Fruit fly (Drosophila melanogaster): ENCODE measurements around the gene Fpgs2.

The Fpgs2 gene

DNA sequence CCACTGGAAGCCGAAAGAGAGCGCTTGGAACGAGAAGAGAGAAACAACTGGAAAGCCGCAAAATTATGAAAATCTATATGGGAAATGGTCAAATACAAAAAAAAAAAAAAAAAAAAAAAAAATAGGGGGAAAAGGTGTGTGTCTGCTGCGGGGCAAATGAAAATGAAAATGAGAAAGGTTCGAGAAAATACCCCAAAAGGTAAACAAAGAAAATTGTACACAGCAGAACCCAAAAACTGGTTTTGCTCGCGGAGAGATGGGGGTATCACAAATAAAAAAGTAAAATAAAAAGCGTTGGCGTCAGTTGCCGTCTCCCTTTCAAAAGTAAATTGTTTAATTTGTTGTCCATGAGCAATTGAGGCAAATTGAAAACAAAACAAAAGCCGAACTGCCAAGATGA lies 25.9 kb downstream of the Fpgs2 start:
- TF ChIP-seq CTCF (optimal IDR thresholded peaks at IDR 0.05): no peak
- no peak for TF ChIP-seq CG8478 (optimal IDR thresholded peaks at IDR 0.05)

DNA sequence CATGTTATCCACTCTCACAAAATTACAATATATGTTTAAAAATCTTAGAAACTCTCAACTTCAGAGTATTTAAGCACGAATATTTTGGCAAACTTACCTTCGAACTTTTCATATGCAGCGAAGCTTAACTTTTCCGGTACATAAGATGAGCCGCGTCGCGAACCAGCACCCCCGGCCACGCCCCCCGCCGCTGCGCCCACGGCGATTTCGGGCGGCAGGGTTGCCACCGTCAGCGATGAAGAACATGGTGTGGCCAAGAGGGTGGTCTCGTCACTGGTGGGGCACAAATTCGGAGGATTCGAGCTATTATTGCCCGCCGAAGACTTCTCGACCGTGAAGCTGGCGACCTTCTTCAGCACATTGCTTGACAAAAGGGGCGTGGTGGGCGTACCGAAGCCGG lies 30.1 kb downstream of the Fpgs2 start:
- TF ChIP-seq CTCF (optimal IDR thresholded peaks at IDR 0.05) (no peak), CG8478 (optimal IDR thresholded peaks at IDR 0.05) (no peak)

DNA sequence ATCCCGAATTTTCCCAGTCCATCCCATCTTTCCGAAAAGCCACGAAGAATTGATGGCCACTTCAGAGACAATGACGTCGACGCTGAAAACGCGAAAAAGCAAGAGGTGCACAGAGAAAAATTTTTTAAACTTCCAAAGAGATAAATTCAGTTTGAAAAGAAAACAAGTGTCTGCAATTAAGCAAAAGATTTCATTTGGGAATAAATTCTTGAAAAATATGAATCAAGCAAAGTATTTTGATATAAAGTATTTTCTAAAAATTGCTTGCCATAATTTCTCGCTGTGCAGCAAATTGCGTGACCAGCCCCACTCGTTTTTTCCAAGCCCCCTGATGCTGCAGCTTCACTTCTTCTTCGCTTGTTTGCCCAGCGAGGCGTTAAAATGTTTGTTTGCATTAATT lies 31.9 kb downstream of the Fpgs2 start:
- TF ChIP-seq CTCF (optimal IDR thresholded peaks at IDR 0.05): no peak
- TF ChIP-seq CG8478 (optimal IDR thresholded peaks at IDR 0.05): no peak

DNA sequence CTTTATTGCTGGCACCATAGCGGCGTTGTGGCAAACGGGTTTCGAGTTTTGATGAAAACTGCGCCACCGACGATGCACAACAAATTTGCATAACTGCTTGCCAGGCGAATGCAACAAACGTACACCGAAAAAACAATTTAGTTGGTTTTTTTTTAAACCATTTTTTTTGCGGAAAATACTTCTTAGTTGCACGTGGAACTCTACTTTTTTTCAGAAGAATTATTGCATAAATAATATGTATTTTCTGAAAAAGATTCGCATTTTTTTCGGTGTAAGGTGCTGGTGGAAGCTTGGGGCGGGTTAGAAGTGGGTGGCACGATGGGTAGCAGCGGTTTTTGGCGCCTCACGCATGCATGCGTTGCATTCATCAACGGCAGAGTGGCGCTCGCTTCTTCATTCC lies 32.9 kb downstream of the Fpgs2 start:
- TF ChIP-seq CTCF (optimal IDR thresholded peaks at IDR 0.05) (no peak), CG8478 (optimal IDR thresholded peaks at IDR 0.05) (no peak)

DNA sequence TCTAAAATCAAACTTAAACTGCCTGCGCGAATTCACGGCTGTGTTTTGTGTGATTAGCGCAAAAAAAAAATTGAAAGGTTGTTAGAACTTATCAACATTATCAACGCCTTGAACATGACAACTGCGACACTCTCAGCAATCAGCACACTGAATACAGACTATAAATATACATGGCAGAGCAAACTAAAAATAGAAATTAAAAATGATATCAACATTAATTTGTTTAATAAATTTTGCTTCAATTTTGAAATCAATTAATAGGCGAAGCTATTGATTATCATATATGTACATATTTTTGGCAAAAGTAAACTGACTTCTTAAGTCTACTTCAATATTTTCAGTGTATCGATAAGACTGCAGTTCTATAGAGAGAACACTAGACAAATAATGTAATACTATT lies 34.0 kb downstream of the Fpgs2 start:
- TF ChIP-seq CG8478 (optimal IDR thresholded peaks at IDR 0.05) (no peak), CTCF (optimal IDR thresholded peaks at IDR 0.05) (no peak)

DNA sequence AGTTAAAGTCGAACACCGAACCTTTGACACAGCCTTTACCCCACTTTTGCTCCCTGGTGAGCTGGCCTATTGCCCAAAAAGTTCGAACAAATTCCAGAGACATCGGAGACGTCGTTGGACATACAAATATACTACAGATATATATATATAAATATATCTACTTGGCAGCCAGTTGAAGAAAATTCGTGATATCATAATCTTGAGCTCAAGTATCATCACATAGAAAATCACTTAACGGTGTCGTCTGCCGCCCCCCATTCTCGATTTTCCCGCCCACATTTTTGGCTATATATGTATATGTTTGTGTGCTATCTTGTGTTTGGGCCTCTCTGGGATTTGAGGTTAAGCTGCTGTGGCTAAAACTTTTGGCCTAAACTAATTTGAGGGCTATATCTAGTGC lies 37.1 kb downstream of the Fpgs2 start:
- no peak for TF ChIP-seq CTCF (optimal IDR thresholded peaks at IDR 0.05)
- no peak for TF ChIP-seq CG8478 (optimal IDR thresholded peaks at IDR 0.05)

DNA sequence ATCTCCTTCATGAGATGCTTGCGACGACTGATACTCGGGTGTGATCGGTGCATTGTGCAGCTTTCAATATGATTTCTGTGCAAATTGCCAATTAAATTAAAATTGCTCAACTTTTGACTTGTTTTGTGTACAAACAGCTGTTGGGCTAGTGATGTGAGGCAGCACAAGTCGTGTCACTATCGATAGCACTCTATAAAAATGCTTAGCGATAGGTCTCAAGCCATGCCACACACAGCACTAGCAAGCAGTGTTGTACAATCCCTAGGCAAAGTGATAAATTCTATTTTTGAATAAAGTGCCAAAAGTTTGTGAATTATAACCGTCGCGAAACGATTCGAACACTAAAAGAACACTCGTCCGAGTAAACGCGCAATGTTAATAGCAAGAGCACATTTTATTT lies 41.8 kb downstream of the Fpgs2 start, which contains the start of gene CG31957:
TSS of gene CG31957 (minus strand) at position 176 of the 400 bp plus-strand sequence.
- TF ChIP-seq CG8478 (optimal IDR thresholded peaks at IDR 0.05) (no peak), CTCF (optimal IDR thresholded peaks at IDR 0.05) (peak; percentile 35 to 45)

DNA sequence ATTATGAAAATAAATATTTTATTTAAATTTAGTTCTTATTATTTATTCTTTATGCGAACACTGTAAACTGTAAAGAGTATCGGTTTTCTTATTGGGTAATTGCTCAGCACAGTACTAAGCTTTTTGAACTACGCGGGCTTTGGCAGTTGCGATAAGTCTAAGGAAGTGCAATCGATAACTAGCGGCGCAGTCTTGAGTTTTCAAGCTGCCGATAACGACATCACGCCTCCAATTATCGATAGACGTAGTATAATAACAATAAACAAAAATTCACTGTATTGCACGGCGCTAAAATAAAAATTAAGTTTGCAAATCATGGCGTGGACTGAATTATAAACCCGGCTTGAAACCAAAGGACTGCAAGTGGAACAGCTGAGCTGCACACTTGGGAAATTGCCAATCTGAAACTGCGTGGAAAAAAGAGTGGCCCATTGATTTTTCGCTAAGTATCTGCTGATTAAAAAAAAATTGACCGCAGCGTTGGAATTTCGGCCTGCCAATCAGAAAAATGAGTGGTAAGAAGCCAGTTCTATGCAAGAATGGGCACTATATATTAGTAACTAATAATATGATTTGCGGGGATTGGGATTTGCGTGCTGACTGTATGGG lies 46.5 kb downstream of the Fpgs2 start, which contains the start of gene Cep97:
TSS of gene Cep97 (plus strand) at position 224 of the 609 bp plus-strand sequence.
- no peak for TF ChIP-seq CTCF (optimal IDR thresholded peaks at IDR 0.05)
- no peak for TF ChIP-seq CG8478 (optimal IDR thresholded peaks at IDR 0.05)

DNA sequence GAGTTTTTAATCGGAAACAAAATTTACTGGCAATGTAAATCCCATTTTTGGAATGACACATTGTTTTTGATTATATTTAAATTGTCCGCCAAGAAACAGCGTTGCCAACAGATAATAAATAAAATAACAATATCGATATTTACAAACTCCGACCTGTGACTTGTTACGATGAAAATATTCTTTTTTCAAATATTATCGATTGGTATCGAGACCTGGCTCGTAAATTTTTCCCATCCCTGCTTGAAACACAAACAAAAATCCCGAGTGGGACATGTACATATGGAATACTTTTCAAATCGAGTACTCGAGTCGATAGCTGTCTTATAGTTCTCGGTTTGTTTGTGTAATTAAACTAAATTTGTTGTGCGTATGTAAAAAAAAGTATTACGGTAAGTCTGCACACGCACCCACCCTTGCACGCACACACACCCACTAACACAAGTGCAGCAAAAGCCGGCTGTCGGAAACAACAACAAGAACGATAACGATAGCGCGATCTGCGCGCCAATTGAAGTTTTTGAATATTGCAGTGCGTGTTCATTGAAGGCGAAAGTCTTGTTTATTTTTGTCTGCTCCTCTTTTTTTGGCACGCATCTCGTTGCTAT lies 51.5 kb downstream of the Fpgs2 start, which contains the start of gene TTLL4B:
TSS of gene TTLL4B (plus strand) at position 232 of the 605 bp plus-strand sequence.
- no peak for TF ChIP-seq CTCF (optimal IDR thresholded peaks at IDR 0.05)
- no peak for TF ChIP-seq CG8478 (optimal IDR thresholded peaks at IDR 0.05)

Measured in S2 (cell line).